Worm (Caenorhabditis elegans): ENCODE results near the gene taf-11.1.

taf-11.1 gene

DNA sequence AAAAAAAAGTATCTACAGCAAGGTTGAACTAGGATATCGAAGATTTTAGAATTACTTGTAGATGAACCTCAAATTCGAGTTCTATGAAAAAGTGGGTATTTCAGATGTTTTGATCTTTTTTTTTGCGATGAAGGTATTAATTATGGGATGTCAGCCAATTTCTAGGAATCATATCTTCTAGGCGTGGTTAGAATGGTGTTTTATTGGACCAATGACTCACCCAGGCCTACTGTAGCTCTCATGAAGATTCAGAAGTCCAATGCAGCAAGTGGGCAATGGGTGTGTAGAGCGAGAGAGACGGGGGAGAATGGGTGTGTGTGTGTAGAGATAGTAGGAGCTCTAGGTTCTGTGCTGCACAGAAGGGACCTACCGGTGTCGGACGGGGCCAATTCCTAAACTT lies 32.8 kb upstream of the taf-11.1 start (continued):
- TF ChIP-seq zag-1 (tag; optimal IDR thresholded peaks at IDR 0.05) (peak; percentile 22), nhr-84 (tag; optimal IDR thresholded peaks at IDR 0.05) (no peak), ztf-4 (tag; optimal IDR thresholded peaks at IDR 0.05) (no peak), irx-1 (tag; optimal IDR thresholded peaks at IDR 0.05) (no peak), snu-23 (GFP tag; optimal IDR thresholded peaks at IDR 0.05) (no peak), lin-35 (GFP tag; optimal IDR thresholded peaks at IDR 0.05) (no peak)

DNA sequence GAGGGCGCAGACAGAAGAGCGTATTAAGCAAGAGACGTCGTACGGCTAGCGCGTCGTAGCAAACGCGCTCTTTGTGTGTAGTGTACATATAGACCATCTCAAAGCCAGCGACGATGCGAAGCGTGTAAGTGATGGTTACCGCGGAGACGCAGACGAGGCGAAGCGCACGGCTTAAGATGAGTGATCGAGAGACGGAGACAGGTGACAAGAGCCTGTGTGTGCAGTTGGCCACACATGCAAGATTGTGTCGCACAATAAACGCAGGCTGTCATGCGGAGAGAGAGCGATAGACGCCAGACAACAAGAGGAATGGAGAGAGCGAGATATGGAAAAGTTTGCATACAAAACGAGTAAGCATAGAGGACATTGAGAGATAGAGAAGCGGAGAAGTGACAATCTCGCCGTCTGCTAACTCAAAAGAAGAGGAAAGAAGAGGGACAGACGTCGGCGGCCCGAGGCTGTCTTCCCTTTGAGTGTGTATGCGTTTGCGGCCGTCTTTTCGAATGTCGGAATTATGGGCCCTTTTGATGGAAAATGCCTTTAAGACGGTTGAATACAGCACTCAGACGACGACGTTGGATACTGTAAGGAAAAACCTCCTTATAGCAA lies 32.1 kb upstream of the taf-11.1 start:
- TF ChIP-seq hlh-4 (tag; optimal IDR thresholded peaks at IDR 0.05) (no peak), elt-3 (tag; optimal IDR thresholded peaks at IDR 0.05) (peak in 1 of 6 experiments; percentile 43), xbp-1 (tag; optimal IDR thresholded peaks at IDR 0.05) (peak; percentile 96), sup-37 (GFP tag; optimal IDR thresholded peaks at IDR 0.05) (peak; percentile 88), vab-15 (tag; optimal IDR thresholded peaks at IDR 0.05) (peak; percentile 9), C16A3.4 (tag; optimal IDR thresholded peaks at IDR 0.05) (no peak), mab-9 (GFP tag; IDR thresholded peaks at IDR 0.05) (peak; percentile 67), rnt-1 (tag; optimal IDR thresholded peaks at IDR 0.05) (peak; percentile 60), sox-4 (tag; optimal IDR thresholded peaks at IDR 0.05) (peak; percentile 94), ceh-82 (tag; optimal IDR thresholded peaks at IDR 0.05) (peak; percentile 45 to 51 (median 49)), nhr-90 (tag; optimal IDR thresholded peaks at IDR 0.05; ENCODE audit: poor library complexity) (peak; percentile 96), mep-1 (tag; optimal IDR thresholded peaks at IDR 0.05) (peak; percentile 65), sptf-1 (tag; optimal IDR thresholded peaks at IDR 0.05) (no peak), efl-3 (GFP tag; optimal IDR thresholded peaks at IDR 0.05) (peak; percentile 50), pax-3 (tag; optimal IDR thresholded peaks at IDR 0.05) (peak; percentile 86), lir-3 (tag; optimal IDR thresholded peaks at IDR 0.05; ENCODE audit: poor library complexity) (peak; percentile 71), Y116A8C.19 (tag; optimal IDR thresholded peaks at IDR 0.05; ENCODE audit: borderline replicate concordance) (no peak), lsy-2 (tag; optimal IDR thresholded peaks at IDR 0.05) (peak; percentile 63 to 86), hlh-17 (GFP tag; optimal IDR thresholded peaks at IDR 0.05; ENCODE audit: borderline replicate concordance) (no peak), nhr-71 (tag; optimal IDR thresholded peaks at IDR 0.05) (peak; percentile 99), blmp-1 (tag; optimal IDR thresholded peaks at IDR 0.05) (peak; percentile 6), snu-23 (GFP tag; optimal IDR thresholded peaks at IDR 0.05) (peak; percentile 97), ztf-11 (tag; optimal IDR thresholded peaks at IDR 0.05) (peak in 1 of 2 experiments; percentile 92), lin-14 (GFP tag; optimal IDR thresholded peaks at IDR 0.05) (peak; percentile 96), fkh-8 (tag; optimal IDR thresholded peaks at IDR 0.05) (peak; percentile 84), lin-35 (GFP tag; optimal IDR thresholded peaks at IDR 0.05) (peak; percentile 53 to 68), fkh-4 (tag; optimal IDR thresholded peaks at IDR 0.05; ENCODE audit: borderline replicate concordance) (peak; percentile 61), tbx-2 (tag; optimal IDR thresholded peaks at IDR 0.05) (peak; percentile 97), egl-13 (tag; optimal IDR thresholded peaks at IDR 0.05) (peak; percentile 96), F16B12.6 (tag; optimal IDR thresholded peaks at IDR 0.05) (no peak), nhr-11 (tag; optimal IDR thresholded peaks at IDR 0.05) (peak; percentile 88), snpc-4 (tag; optimal IDR thresholded peaks at IDR 0.05) (peak; percentile 18), grh-1 (GFP tag; IDR thresholded peaks at IDR 0.05) (peak; percentile 95), unc-30 (tag; optimal IDR thresholded peaks at IDR 0.05) (no peak), unc-86 (tag; optimal IDR thresholded peaks at IDR 0.05) (peak; percentile 98), pag-3 (tag; optimal IDR thresholded peaks at IDR 0.05; ENCODE audit: borderline replicate concordance, insufficient read depth) (no peak), ceh-90 (tag; optimal IDR thresholded peaks at IDR 0.05) (peak; percentile 32), zip-4 (GFP tag; optimal IDR thresholded peaks at IDR 0.05) (peak; percentile 83), unc-62 (GFP tag; optimal IDR thresholded peaks at IDR 0.05) (no peak), ama-1 (optimal IDR thresholded peaks at IDR 0.05) (peak; percentile 65), irx-1 (tag; optimal IDR thresholded peaks at IDR 0.05) (peak; percentile 91), nhr-12 (tag; optimal IDR thresholded peaks at IDR 0.05) (no peak), elt-2 (tag; optimal IDR thresholded peaks at IDR 0.05) (peak; percentile 88), jun-1 (tag; optimal IDR thresholded peaks at IDR 0.05) (peak; percentile 91), unc-98 (GFP tag; IDR thresholded peaks at IDR 0.05) (no peak), tlp-1 (tag; optimal IDR thresholded peaks at IDR 0.05) (no peak)

All from whole organism, L1 larva.